Worm (Caenorhabditis elegans) whole organism, L2 larva: ENCODE results near the gene Y43F4B.10.

Source experiments
- ceh-82 ChIP-seq: fragments of 150-350 bp; optimal IDR thresholded peaks from 2 replicates; lab custom pipeline; 2014; ENCODE audit warnings: missing biosample characterization, missing genetic modification characterization
- elt-1 ChIP-seq: fragments of 150-350 bp; optimal IDR thresholded peaks from 2 replicates; lab custom pipeline; 2014; ENCODE audit warnings: missing biosample characterization, missing genetic modification characterization
- nhr-12 ChIP-seq: fragments of 150-350 bp; optimal IDR thresholded peaks from 2 replicates; lab custom pipeline; 2014; ENCODE audit warnings: missing biosample characterization, missing genetic modification characterization
- nhr-129 ChIP-seq: fragments of 150-350 bp; optimal IDR thresholded peaks from 2 replicates; lab custom pipeline; 2014; ENCODE audit warnings: missing biosample characterization, missing genetic modification characterization

DNA sequence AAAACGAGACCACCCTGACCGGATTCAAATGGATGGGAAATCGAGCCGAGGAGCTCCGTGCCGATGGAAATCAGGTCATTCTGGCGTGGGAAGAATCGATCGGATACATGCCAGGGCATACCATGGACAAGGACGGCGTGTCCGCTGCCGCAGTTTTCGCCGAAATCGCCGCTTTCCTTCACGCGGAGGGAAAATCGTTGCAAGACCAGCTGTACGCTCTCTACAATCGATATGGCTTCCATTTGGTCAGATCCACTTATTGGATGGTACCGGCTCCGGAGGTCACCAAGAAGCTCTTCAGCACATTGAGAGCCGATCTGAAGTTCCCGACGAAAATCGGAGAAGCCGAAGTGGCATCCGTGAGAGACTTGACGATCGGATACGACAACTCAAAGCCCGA is 11.9 kb upstream of the Y43F4B.10 start:
- TF ChIP-seq elt-1 (tag; lab: Kevin White, UChicago) (no peak), nhr-129 (tag; lab: Kevin White, UChicago) (no peak), ceh-82 (no peak), nhr-12 (no peak)
